Worm (Caenorhabditis elegans): ENCODE measurements around the gene stip-1.

stip-1 gene

ce11 chrII:10302646-10303045, 47.2 kb downstream of the stip-1 start, which contains the start of gene clpp-1:
Gene clpp-1 (minus strand): TSS chrII:10302842.
- TF ChIP-seq nhr-237 (tag; optimal IDR thresholded peaks at IDR 0.05) (no peak), irx-1 (tag; optimal IDR thresholded peaks at IDR 0.05) (no peak), hlh-4 (tag; optimal IDR thresholded peaks at IDR 0.05) (no peak), pqm-1 (tag; optimal IDR thresholded peaks at IDR 0.05) (no peak), unc-62 (GFP tag; optimal IDR thresholded peaks at IDR 0.05) (no peak), fkh-4 (tag; optimal IDR thresholded peaks at IDR 0.05; ENCODE audit: borderline replicate concordance) (no peak), ztf-4 (tag; optimal IDR thresholded peaks at IDR 0.05) (peak; percentile 60), dsc-1 (tag; optimal IDR thresholded peaks at IDR 0.05) (no peak), ztf-11 (tag; optimal IDR thresholded peaks at IDR 0.05) (no peak), rnt-1 (tag; optimal IDR thresholded peaks at IDR 0.05) (no peak), lin-35 (GFP tag; optimal IDR thresholded peaks at IDR 0.05) (peak in 1 of 2 experiments; percentile 42), nhr-12 (tag; optimal IDR thresholded peaks at IDR 0.05) (no peak), ceh-90 (tag; optimal IDR thresholded peaks at IDR 0.05) (no peak), swsn-7 (tag; optimal IDR thresholded peaks at IDR 0.05) (peak; percentile 11), mef-2 (tag; optimal IDR thresholded peaks at IDR 0.05) (no peak), nhr-19 (GFP tag; conservative IDR thresholded peaks at IDR 0.05) (no peak), pax-3 (tag; optimal IDR thresholded peaks at IDR 0.05) (no peak), nhr-84 (tag; optimal IDR thresholded peaks at IDR 0.05) (no peak), unc-98 (GFP tag; IDR thresholded peaks at IDR 0.05) (no peak), nhr-20 (tag; optimal IDR thresholded peaks at IDR 0.05) (no peak), dpl-1 (GFP tag; optimal IDR thresholded peaks at IDR 0.05) (no peak), aha-1 (tag; optimal IDR thresholded peaks at IDR 0.05) (no peak), skn-1 (tag; optimal IDR thresholded peaks at IDR 0.05) (no peak), ceh-8 (GFP tag; optimal IDR thresholded peaks at IDR 0.05) (no peak), nhr-47 (tag; optimal IDR thresholded peaks at IDR 0.05) (no peak), nhr-76 (tag; optimal IDR thresholded peaks at IDR 0.05) (no peak), nhr-77 (tag; optimal IDR thresholded peaks at IDR 0.05) (no peak), C16A3.4 (tag; optimal IDR thresholded peaks at IDR 0.05) (no peak), sptf-1 (tag; optimal IDR thresholded peaks at IDR 0.05) (no peak), mep-1 (tag; optimal IDR thresholded peaks at IDR 0.05) (no peak), sox-4 (tag; optimal IDR thresholded peaks at IDR 0.05) (no peak), xbp-1 (tag; optimal IDR thresholded peaks at IDR 0.05) (no peak), C34B4.2 (tag; optimal IDR thresholded peaks at IDR 0.05) (no peak), lin-15B (tag; optimal IDR thresholded peaks at IDR 0.05) (no peak), unc-86 (tag; optimal IDR thresholded peaks at IDR 0.05) (no peak), ceh-82 (tag; optimal IDR thresholded peaks at IDR 0.05) (no peak), alr-1 (tag; optimal IDR thresholded peaks at IDR 0.05; ENCODE audit: borderline replicate concordance) (no peak), unc-130 (tag; optimal IDR thresholded peaks at IDR 0.05) (no peak), lin-39 (tag; optimal IDR thresholded peaks at IDR 0.05) (no peak), mab-9 (GFP tag; IDR thresholded peaks at IDR 0.05) (no peak), C04F5.9 (tag; optimal IDR thresholded peaks at IDR 0.05) (no peak), efl-1 (optimal IDR thresholded peaks at IDR 0.05) (peak in 1 of 2 experiments; percentile 8), efl-1 (GFP tag; optimal IDR thresholded peaks at IDR 0.05 in 1 of 2) (peak in 1 of 2 experiments; percentile 84), unc-30 (tag; optimal IDR thresholded peaks at IDR 0.05) (no peak), lin-13 (GFP tag; optimal IDR thresholded peaks at IDR 0.05) (no peak), hlh-17 (GFP tag; optimal IDR thresholded peaks at IDR 0.05; ENCODE audit: borderline replicate concordance) (no peak), F16B12.6 (tag; optimal IDR thresholded peaks at IDR 0.05) (no peak), pag-3 (tag; optimal IDR thresholded peaks at IDR 0.05; ENCODE audit: borderline replicate concordance, insufficient read depth) (no peak), lin-14 (GFP tag; optimal IDR thresholded peaks at IDR 0.05) (no peak), tbx-2 (tag; optimal IDR thresholded peaks at IDR 0.05) (no peak), hpl-2 (GFP tag; optimal IDR thresholded peaks at IDR 0.05) (no peak), fkh-10 (GFP tag; optimal IDR thresholded peaks at IDR 0.05) (no peak), fkh-8 (tag; optimal IDR thresholded peaks at IDR 0.05) (peak; percentile 28), mdl-1 (tag; optimal IDR thresholded peaks at IDR 0.05) (no peak), nhr-71 (tag; optimal IDR thresholded peaks at IDR 0.05) (peak; percentile 42)
